Fruit fly (Drosophila melanogaster): ENCODE data around the gene Cph.

Gene Cph

DNA sequence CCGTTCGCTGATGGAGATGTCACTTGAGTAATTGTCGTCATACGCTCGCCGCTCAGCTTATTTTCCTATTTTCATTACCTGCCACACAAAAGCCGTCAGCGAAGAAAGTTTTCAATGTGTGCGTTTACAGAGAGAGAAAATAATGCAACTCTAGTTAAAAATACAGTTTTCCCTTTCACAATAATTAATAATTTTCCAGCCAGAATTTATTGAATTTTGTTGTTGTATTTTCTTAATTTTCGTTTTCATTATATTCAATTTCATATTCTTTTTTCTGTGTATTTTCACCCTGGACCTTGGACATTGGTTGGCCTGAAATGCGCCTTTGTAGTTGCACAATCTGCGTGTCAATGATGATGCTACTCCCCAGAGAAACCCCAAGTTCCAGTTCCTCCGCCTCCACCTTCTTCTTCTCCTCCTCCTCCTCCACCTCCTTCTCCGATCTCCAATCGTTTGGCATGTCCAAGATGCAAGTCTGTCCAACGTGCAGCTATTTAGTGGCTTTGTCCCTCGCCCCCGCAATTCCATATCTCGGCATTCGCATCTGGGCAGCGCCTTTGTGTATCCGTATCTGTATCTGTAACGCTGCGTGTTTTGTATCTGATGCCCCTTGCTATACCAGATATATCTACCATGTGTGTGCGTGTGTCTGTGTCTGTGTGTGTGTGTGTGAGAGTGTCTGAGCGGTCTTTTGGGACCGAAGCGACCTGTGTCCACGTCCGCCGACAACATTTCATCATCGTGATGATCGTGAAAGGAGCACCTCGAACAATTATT, 84.8 kb downstream of the Cph start (continued):
- TF ChIP-seq CG5180 (GFP tag; optimal IDR thresholded peaks at IDR 0.05) (no peak), CG7963 (GFP tag; IDR thresholded peaks at IDR 0.05; ENCODE audit: partially characterized antibody) (no peak), CG9609 (GFP tag; optimal IDR thresholded peaks at IDR 0.05) (no peak), sisA (GFP tag; IDR thresholded peaks at IDR 0.05) (no peak), caup (GFP tag; optimal IDR thresholded peaks at IDR 0.05; ENCODE audit: severe bottlenecking) (no peak), HLHmδ (GFP tag; optimal IDR thresholded peaks at IDR 0.05) (no peak), CHES-1-like (GFP tag; optimal IDR thresholded peaks at IDR 0.05) (no peak), MBD-R2 (GFP tag; IDR thresholded peaks at IDR 0.05) (no peak), CG16813 (GFP tag; IDR thresholded peaks at IDR 0.05; ENCODE audit: partially characterized antibody) (no peak), H2.0 (GFP tag; IDR thresholded peaks at IDR 0.05) (no peak), CG18011 (GFP tag; optimal IDR thresholded peaks at IDR 0.05) (no peak), CG42726 (GFP tag; IDR thresholded peaks at IDR 0.05; ENCODE audit: partially characterized antibody) (no peak), Eip74EF (GFP tag; optimal IDR thresholded peaks at IDR 0.05) (no peak), Spps (tag; optimal IDR thresholded peaks at IDR 0.05) (no peak), CG10267 (tag; optimal IDR thresholded peaks at IDR 0.05) (no peak), kay (GFP tag; optimal IDR thresholded peaks at IDR 0.05) (no peak), CG33213 (GFP tag; optimal IDR thresholded peaks at IDR 0.05) (no peak), MESR4 (GFP tag; optimal IDR thresholded peaks at IDR 0.05) (no peak), hbn (GFP tag; IDR thresholded peaks at IDR 0.05; ENCODE audit: partially characterized antibody) (no peak), zen2 (GFP tag; IDR thresholded peaks at IDR 0.05; ENCODE audit: partially characterized antibody) (no peak), CG17186 (GFP tag; optimal IDR thresholded peaks at IDR 0.05) (no peak), Fer2 (tag; optimal IDR thresholded peaks at IDR 0.05) (no peak), zfh2 (GFP tag; optimal IDR thresholded peaks at IDR 0.05) (no peak), CG6272 (GFP tag; IDR thresholded peaks at IDR 0.05) (no peak), ash1 (GFP tag; optimal IDR thresholded peaks at IDR 0.05) (no peak), CG15696 (tag; optimal IDR thresholded peaks at IDR 0.05) (peak; percentile 24), CG11695 (GFP tag; IDR thresholded peaks at IDR 0.05) (no peak), CG13894 (tag; optimal IDR thresholded peaks at IDR 0.05) (no peak), cad (GFP tag; optimal IDR thresholded peaks at IDR 0.05) (no peak), gcm (GFP tag; optimal IDR thresholded peaks at IDR 0.05) (no peak), kni (GFP tag; optimal IDR thresholded peaks at IDR 0.05) (no peak), CTCF (GFP tag; optimal IDR thresholded peaks at IDR 0.05) (no peak), CG31441 (GFP tag; IDR thresholded peaks at IDR 0.05) (peak; percentile 42), Abd-B (GFP tag; optimal IDR thresholded peaks at IDR 0.05) (no peak), GATAe (GFP tag; conservative IDR thresholded peaks at IDR 0.05) (no peak), CG2129 (GFP tag; IDR thresholded peaks at IDR 0.05; ENCODE audit: partially characterized antibody) (no peak), phol (tag; optimal IDR thresholded peaks at IDR 0.05) (peak; percentile 32), Lim3 (GFP tag; IDR thresholded peaks at IDR 0.05) (no peak), Gsc (GFP tag; IDR thresholded peaks at IDR 0.05) (no peak), CG12391 (tag; optimal IDR thresholded peaks at IDR 0.05) (peak; percentile 25), Sox102F (GFP tag; optimal IDR thresholded peaks at IDR 0.05) (peak; percentile 19), ro (GFP tag; IDR thresholded peaks at IDR 0.05) (no peak), Bgb (GFP tag; IDR thresholded peaks at IDR 0.05; ENCODE audit: partially characterized antibody) (no peak), CG4707 (GFP tag; optimal IDR thresholded peaks at IDR 0.05) (no peak), sqz (GFP tag; optimal IDR thresholded peaks at IDR 0.05) (no peak), lov (optimal IDR thresholded peaks at IDR 0.05) (no peak), lov (GFP tag; IDR thresholded peaks at IDR 0.05) (no peak), Sry-δ (GFP tag; optimal IDR thresholded peaks at IDR 0.05) (no peak), jing (GFP tag; optimal IDR thresholded peaks at IDR 0.05) (no peak)
